Fruit fly (Drosophila melanogaster): ENCODE data around the gene hng3.

The hng3 gene

DNA sequence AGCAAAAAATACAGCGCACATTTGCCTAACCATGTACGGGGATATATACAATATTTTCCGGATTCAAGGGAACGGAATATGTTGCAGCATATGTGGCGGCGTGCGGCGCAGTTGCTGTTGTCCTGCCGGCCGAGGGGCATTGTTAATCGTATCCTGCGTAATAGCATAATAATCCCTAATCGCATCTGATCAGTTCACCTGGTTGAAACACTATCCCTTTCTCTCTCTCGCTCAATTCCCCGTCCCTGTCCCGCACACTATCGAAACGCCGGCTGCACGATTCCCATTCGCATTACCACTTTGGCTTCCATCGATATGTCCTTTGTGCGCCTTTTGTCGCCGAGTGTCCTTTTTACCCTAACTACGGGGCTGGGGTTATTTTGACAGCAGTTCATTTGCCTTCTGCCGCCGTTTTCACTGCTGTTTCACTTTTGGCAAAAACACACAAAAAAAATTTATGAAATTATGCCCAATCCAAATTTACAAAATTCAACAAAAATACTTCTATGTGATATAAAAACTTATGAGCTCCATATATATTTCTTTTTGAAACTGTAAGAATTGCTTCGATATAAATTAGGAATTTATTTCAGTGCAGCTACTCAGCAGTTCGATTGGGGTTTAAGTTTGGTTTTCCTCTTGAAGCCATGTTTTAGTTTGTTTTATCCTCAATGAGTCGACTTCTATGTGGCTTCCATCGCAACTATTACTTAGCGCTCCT, 9.9 kb downstream of the hng3 start (continued):
- TF ChIP-seq Sin3A (optimal IDR thresholded peaks at IDR 0.05) (no peak), Nf-YA (GFP tag; IDR thresholded peaks at IDR 0.05) (no peak), HmgD (GFP tag; optimal IDR thresholded peaks at IDR 0.05) (no peak), phol (tag; optimal IDR thresholded peaks at IDR 0.05) (peak; percentile 70), CG7963 (GFP tag; IDR thresholded peaks at IDR 0.05; ENCODE audit: partially characterized antibody) (no peak), CG9876 (GFP tag; optimal IDR thresholded peaks at IDR 0.05) (no peak), Dll (GFP tag; IDR thresholded peaks at IDR 0.05; ENCODE audit: partially characterized antibody) (no peak), PHDP (tag; optimal IDR thresholded peaks at IDR 0.05) (peak; percentile 22), CG2120 (GFP tag; optimal IDR thresholded peaks at IDR 0.05) (no peak), fu2 (GFP tag; optimal IDR thresholded peaks at IDR 0.05) (no peak), CG4854 (GFP tag; optimal IDR thresholded peaks at IDR 0.05) (peak; percentile 50), CG8089 (GFP tag; optimal IDR thresholded peaks at IDR 0.05) (no peak), CG8924 (tag; optimal IDR thresholded peaks at IDR 0.05) (peak; percentile 50), sd (tag; optimal IDR thresholded peaks at IDR 0.05) (no peak), E2f1 (GFP tag; IDR thresholded peaks at IDR 0.05) (peak; percentile 18; the same call in 1 of the 2 replicates), pho (GFP tag; optimal IDR thresholded peaks at IDR 0.05) (no peak), tup (GFP tag; optimal IDR thresholded peaks at IDR 0.05) (no peak), Kr (GFP tag; optimal IDR thresholded peaks at IDR 0.05) (no peak), HLH54F (GFP tag; optimal IDR thresholded peaks at IDR 0.05) (no peak), HLH3B (GFP tag; IDR thresholded peaks at IDR 0.05) (0 out of 2 replicates have a peak, but pooled peaks have one; percentile 42), zen (tag; optimal IDR thresholded peaks at IDR 0.05) (peak; percentile 60), Hmr (GFP tag; optimal IDR thresholded peaks at IDR 0.05) (no peak), CG8388 (GFP tag; optimal IDR thresholded peaks at IDR 0.05) (peak; percentile 48), Mes4 (GFP tag; optimal IDR thresholded peaks at IDR 0.05) (no peak), maf-S (GFP tag; optimal IDR thresholded peaks at IDR 0.05) (no peak), unpg (GFP tag; optimal IDR thresholded peaks at IDR 0.05) (peak; percentile 47), CG7786 (GFP tag; optimal IDR thresholded peaks at IDR 0.05) (no peak), NFAT (GFP tag; IDR thresholded peaks at IDR 0.05) (no peak), otp (GFP tag; IDR thresholded peaks at IDR 0.05) (no peak), Stat92E (GFP tag; optimal IDR thresholded peaks at IDR 0.05) (no peak), hth (optimal IDR thresholded peaks at IDR 0.05) (no peak), grn (GFP tag; optimal IDR thresholded peaks at IDR 0.05) (peak; percentile 62), lbe (GFP tag; optimal IDR thresholded peaks at IDR 0.05) (no peak), Jarid2 (GFP tag; optimal IDR thresholded peaks at IDR 0.05) (no peak), CG6813 (GFP tag; optimal IDR thresholded peaks at IDR 0.05) (no peak), tap (tag; optimal IDR thresholded peaks at IDR 0.05) (no peak), CG2678 (tag; optimal IDR thresholded peaks at IDR 0.05) (peak; percentile 43), dysf (GFP tag; IDR thresholded peaks at IDR 0.05) (no peak), CG2199 (GFP tag; IDR thresholded peaks at IDR 0.05) (peak; percentile 35; the same call in 1 of the 3 replicates), CG8478 (optimal IDR thresholded peaks at IDR 0.05) (no peak), CHES-1-like (GFP tag; optimal IDR thresholded peaks at IDR 0.05) (no peak), CG11696 (GFP tag; IDR thresholded peaks at IDR 0.05) (no peak), CG34376 (GFP tag; optimal IDR thresholded peaks at IDR 0.05) (no peak), pnt (GFP tag; optimal IDR thresholded peaks at IDR 0.05) (peak; percentile 27), CG6175 (GFP tag; IDR thresholded peaks at IDR 0.05) (no peak), Sry-δ (GFP tag; optimal IDR thresholded peaks at IDR 0.05) (no peak), fd3F (GFP tag; optimal IDR thresholded peaks at IDR 0.05) (no peak), CG8281 (tag; optimal IDR thresholded peaks at IDR 0.05) (no peak), pb (GFP tag; optimal IDR thresholded peaks at IDR 0.05) (no peak), CG7745 (tag; optimal IDR thresholded peaks at IDR 0.05) (no peak), ems (GFP tag; optimal IDR thresholded peaks at IDR 0.05) (no peak)

Measured in whole organism, embryonic.